Worm (Caenorhabditis elegans): ENCODE results near the gene oat-1.

- TF ChIP-seq sptf-2 (GFP tag; optimal IDR thresholded peaks at IDR 0.05) (no peak), nfyb-1 (GFP tag; IDR thresholded peaks at IDR 0.05) (no peak), attf-5 (GFP tag; optimal IDR thresholded peaks at IDR 0.05) (no peak), akir-1 (GFP tag; optimal IDR thresholded peaks at IDR 0.05) (no peak), Y67H2A.10 (GFP tag; conservative IDR thresholded peaks at IDR 0.05) (no peak), unc-62 (GFP tag; optimal IDR thresholded peaks at IDR 0.05) (no peak), tbx-9 (tag; optimal IDR thresholded peaks at IDR 0.05; ENCODE audit: borderline replicate concordance) (no peak), ceh-40 (GFP tag; IDR thresholded peaks at IDR 0.05) (no peak), Y56A3A.18 (GFP tag; IDR thresholded peaks at IDR 0.05) (no peak), ztf-6 (GFP tag; IDR thresholded peaks at IDR 0.05) (no peak), let-526 (GFP tag; IDR thresholded peaks at IDR 0.05) (no peak), egrh-3 (GFP tag; IDR thresholded peaks at IDR 0.05) (no peak), somi-1 (GFP tag; optimal IDR thresholded peaks at IDR 0.05) (no peak)
Measured at ce11 chrIV:8492242-8492641, 19.8 kb upstream of the oat-1 start, which contains the start of gene sru-7.

Measured in whole organism, young adult.